Fruit fly (Drosophila melanogaster): ENCODE data around the gene CG9259.

CG9259 gene

DNA sequence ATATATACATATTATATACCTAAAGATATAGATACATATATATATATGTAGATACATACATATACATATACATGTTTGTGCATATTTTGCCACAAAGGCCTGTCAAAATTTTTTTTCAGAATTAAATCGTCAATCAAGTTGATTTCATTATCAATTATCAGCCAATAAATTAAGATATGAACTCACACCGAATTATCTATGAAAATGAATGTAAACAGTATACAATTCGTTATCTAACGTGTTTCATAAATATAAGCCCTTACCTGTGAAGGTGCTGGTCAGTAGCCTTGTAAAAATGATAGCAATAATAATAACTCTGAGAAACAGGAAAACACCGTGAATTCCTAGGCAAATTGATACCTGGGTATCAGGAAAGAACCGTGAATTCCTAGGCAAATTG lies 20.5 kb downstream of the CG9259 start:
- TF ChIP-seq CG17801 (GFP tag; optimal IDR thresholded peaks at IDR 0.05; ENCODE audit: partially characterized antibody): no peak

DNA sequence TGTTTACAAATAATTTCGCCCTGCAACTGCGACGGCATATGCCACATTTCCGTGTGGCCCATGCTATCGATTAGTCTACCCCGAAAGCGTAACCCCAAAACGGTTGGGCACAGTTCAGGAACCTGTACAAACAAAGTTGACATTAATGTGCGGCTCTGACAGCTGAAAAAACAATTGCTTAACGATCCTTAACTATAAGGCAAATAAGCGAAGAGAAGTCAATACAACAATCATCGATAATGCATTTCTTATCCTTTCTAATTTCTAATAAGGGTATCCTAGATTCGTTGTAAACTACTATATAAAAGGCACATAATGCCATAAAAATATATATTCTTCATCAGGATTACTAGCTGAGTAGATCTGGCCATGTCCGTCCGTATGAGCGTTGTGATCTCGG lies 22.7 kb downstream of the CG9259 start:
- TF ChIP-seq CG17801 (GFP tag; optimal IDR thresholded peaks at IDR 0.05; ENCODE audit: partially characterized antibody): no peak

dm6 chr2L:21113546-21113945 lies 24.4 kb downstream of the CG9259 start:
- no peak for TF ChIP-seq CG17801 (GFP tag; optimal IDR thresholded peaks at IDR 0.05; ENCODE audit: partially characterized antibody)

- no peak for TF ChIP-seq CG17801 (GFP tag; optimal IDR thresholded peaks at IDR 0.05; ENCODE audit: partially characterized antibody)
These were observed 26.5 kb downstream of the CG9259 start for dm6 chr2L:21115687-21116086.

dm6 chr2L:21135764-21136163 lies 46.6 kb downstream of the CG9259 start:
- TF ChIP-seq CG17801 (GFP tag; optimal IDR thresholded peaks at IDR 0.05; ENCODE audit: partially characterized antibody): no peak

All from ovary, adult (tissue).